Fruit fly (Drosophila melanogaster) whole organism, prepupa: ENCODE results near the gene glec.

Experiments
- Blimp-1 ChIP-seq: fragments of 200-800 bp; sonication (Bioruptor generic); optimal IDR thresholded peaks from 3 replicates; lab custom pipeline; 2017; ENCODE audit warnings: missing biosample characterization, missing genetic modification characterization, mild to moderate bottlenecking, moderate library complexity, missing genetic modification reagents
- CG10631 ChIP-seq: fragments of 200-800 bp; sonication (Bioruptor generic); optimal IDR thresholded peaks from 2 replicates; lab custom pipeline; 2016; ENCODE audit warnings: missing biosample characterization, missing genetic modification characterization
- CG11294 ChIP-seq: fragments of 200-800 bp; sonication (Bioruptor generic); IDR thresholded peaks from 2 replicates; pipeline ENCODE4 v1.3.6; 2022; ENCODE audit warnings: missing biosample characterization, missing genetic modification characterization
- CG11762 ChIP-seq: fragments of 200-800 bp; sonication (Bioruptor generic); optimal IDR thresholded peaks from 3 replicates; lab custom pipeline; 2016; ENCODE audit warnings: missing biosample characterization, missing genetic modification characterization; ENCODE audit not compliant: insufficient read depth
- CG11902 ChIP-seq: fragments of 200-800 bp; sonication (Bioruptor generic); optimal IDR thresholded peaks from 3 replicates; lab custom pipeline; 2016; ENCODE audit warnings: missing biosample characterization, missing genetic modification characterization
- CG15336 ChIP-seq: fragments of 200-800 bp; sonication (Bioruptor generic); IDR thresholded peaks from 2 replicates; pipeline ENCODE4 v1.3.6; 2022; ENCODE audit warnings: missing biosample characterization, missing genetic modification characterization
- CG31627 ChIP-seq: fragments of 200-800 bp; sonication (Bioruptor generic); optimal IDR thresholded peaks from 3 replicates; lab custom pipeline; 2016; ENCODE audit warnings: missing biosample characterization, missing genetic modification characterization
- CG34406 ChIP-seq: fragments of 200-800 bp; sonication (Bioruptor generic); optimal IDR thresholded peaks from 3 replicates; lab custom pipeline; 2016; ENCODE audit warnings: missing biosample characterization, missing genetic modification characterization
- CG3919 ChIP-seq: fragments of 200-800 bp; sonication (Bioruptor generic); optimal IDR thresholded peaks from 3 replicates; lab custom pipeline; 2016; ENCODE audit warnings: missing biosample characterization, missing genetic modification characterization
- CG4318 ChIP-seq: fragments of 200-800 bp; sonication (Bioruptor generic); optimal IDR thresholded peaks from 3 replicates; lab custom pipeline; 2017; ENCODE audit warnings: missing biosample characterization, mild to moderate bottlenecking, missing genetic modification characterization
- CG6276 ChIP-seq: fragments of 200-800 bp; sonication (Bioruptor generic); optimal IDR thresholded peaks from 2 replicates; lab custom pipeline; 2017; ENCODE audit warnings: missing biosample characterization, mild to moderate bottlenecking, missing genetic modification characterization
- CG6808 ChIP-seq: fragments of 200-800 bp; sonication (Bioruptor generic); optimal IDR thresholded peaks from 3 replicates; lab custom pipeline; 2017; ENCODE audit warnings: missing biosample characterization, missing genetic modification characterization, mild to moderate bottlenecking, moderate library complexity, missing genetic modification reagents
- CG6854 ChIP-seq: fragments of 200-800 bp; sonication (Bioruptor generic); optimal IDR thresholded peaks from 2 replicates; lab custom pipeline; 2017; ENCODE audit warnings: missing biosample characterization, mild to moderate bottlenecking, missing genetic modification characterization
- CG7368 ChIP-seq: fragments of 200-800 bp; sonication (Bioruptor generic); optimal IDR thresholded peaks from 3 replicates; lab custom pipeline; 2016; ENCODE audit warnings: missing biosample characterization, missing genetic modification characterization
- CG8119 ChIP-seq: fragments of 200-800 bp; sonication (Bioruptor generic); IDR thresholded peaks from 3 replicates; pipeline ENCODE4 v1.3.6; 2022; ENCODE audit warnings: missing biosample characterization, missing genetic modification characterization
- CG8632 ChIP-seq: fragments of 200-800 bp; sonication (Bioruptor generic); optimal IDR thresholded peaks from 3 replicates; lab custom pipeline; 2016; ENCODE audit warnings: missing biosample characterization, missing genetic modification characterization
- CG9139 ChIP-seq: fragments of 200-800 bp; sonication (Bioruptor generic); optimal IDR thresholded peaks from 3 replicates; lab custom pipeline; 2017; ENCODE audit warnings: missing biosample characterization, mild to moderate bottlenecking, missing genetic modification characterization
- Eip75B ChIP-seq: fragments of 200-800 bp; sonication (Bioruptor generic); optimal IDR thresholded peaks from 3 replicates; lab custom pipeline; 2016; ENCODE audit warnings: missing biosample characterization, missing genetic modification characterization
- Eip78C ChIP-seq: fragments of 200-800 bp; sonication (Bioruptor generic); peaks from one replicate; lab custom pipeline; 2016; ENCODE audit warnings: missing biosample characterization, missing genetic modification characterization
- Eip93F ChIP-seq: fragments of 200-800 bp; sonication (Bioruptor generic); optimal IDR thresholded peaks from 2 replicates; lab custom pipeline; 2016; ENCODE audit warnings: missing biosample characterization, mild to moderate bottlenecking, missing genetic modification characterization
- Ets21C ChIP-seq: fragments of 200-800 bp; sonication (Bioruptor generic); optimal IDR thresholded peaks from 3 replicates; lab custom pipeline; 2016; ENCODE audit warnings: missing biosample characterization, missing genetic modification characterization
- Ets96B ChIP-seq: fragments of 200-800 bp; optimal IDR thresholded peaks from 2 replicates; lab custom pipeline; 2019; ENCODE audit warnings: missing biosample characterization, mild to moderate bottlenecking, missing genetic modification characterization, moderate library complexity
- Hr38 ChIP-seq: sonication (Bioruptor generic); optimal IDR thresholded peaks from 2 replicates; lab custom pipeline; 2016; ENCODE audit warnings: missing biosample characterization, missing genetic modification characterization
- Hr39 ChIP-seq: fragments of 200-800 bp; sonication (Bioruptor generic); optimal IDR thresholded peaks from 2 replicates; lab custom pipeline; 2016; ENCODE audit warnings: missing biosample characterization, missing genetic modification characterization
- Hr4 ChIP-seq: fragments of 200-800 bp; sonication (Bioruptor generic); optimal IDR thresholded peaks from 3 replicates; lab custom pipeline; 2016; ENCODE audit warnings: missing biosample characterization, missing genetic modification characterization
- Lpt ChIP-seq: fragments of 200-800 bp; sonication (Bioruptor generic); optimal IDR thresholded peaks from 3 replicates; lab custom pipeline; 2016; ENCODE audit warnings: missing biosample characterization, missing genetic modification characterization
- OdsH ChIP-seq: fragments of 200-800 bp; sonication (Bioruptor generic); optimal IDR thresholded peaks from 3 replicates; lab custom pipeline; 2016; ENCODE audit warnings: missing biosample characterization, missing genetic modification characterization
- Smox ChIP-seq: fragments of 200-800 bp; sonication (Bioruptor generic); optimal IDR thresholded peaks from 3 replicates; lab custom pipeline; 2016; ENCODE audit warnings: missing biosample characterization, missing genetic modification characterization
- Sox102F ChIP-seq: fragments of 200-800 bp; sonication (Bioruptor generic); optimal IDR thresholded peaks from 2 replicates; lab custom pipeline; 2016; ENCODE audit warnings: missing biosample characterization, mild to moderate bottlenecking, missing genetic modification characterization
- Sox14 ChIP-seq: fragments of 200-800 bp; sonication (Bioruptor generic); optimal IDR thresholded peaks from 3 replicates; lab custom pipeline; 2016; ENCODE audit warnings: missing biosample characterization, missing genetic modification characterization
- Sox15 ChIP-seq: fragments of 200-800 bp; sonication (Bioruptor generic); optimal IDR thresholded peaks from 3 replicates; lab custom pipeline; 2016; ENCODE audit warnings: missing biosample characterization, missing genetic modification characterization
- achi ChIP-seq: fragments of 200-800 bp; sonication (Bioruptor generic); optimal IDR thresholded peaks from 3 replicates; lab custom pipeline; 2016; ENCODE audit warnings: missing biosample characterization, missing genetic modification characterization
- acj6 ChIP-seq: fragments of 200-800 bp; sonication (Bioruptor generic); optimal IDR thresholded peaks from 3 replicates; lab custom pipeline; 2016; ENCODE audit warnings: missing biosample characterization, missing genetic modification characterization
- cyc ChIP-seq: fragments of 200-800 bp; sonication (Bioruptor generic); optimal IDR thresholded peaks from 3 replicates; lab custom pipeline; 2016; ENCODE audit warnings: missing biosample characterization, missing genetic modification characterization
- dac ChIP-seq: fragments of 200-800 bp; sonication (Bioruptor generic); optimal IDR thresholded peaks from 2 replicates; lab custom pipeline; 2017; ENCODE audit warnings: missing biosample characterization, mild to moderate bottlenecking, missing genetic modification characterization
- esn ChIP-seq: fragments of 200-800 bp; sonication (Bioruptor generic); optimal IDR thresholded peaks from 2 replicates; lab custom pipeline; 2016; ENCODE audit warnings: missing biosample characterization, mild to moderate bottlenecking, missing genetic modification characterization, moderate library complexity
- fd85E ChIP-seq: fragments of 200-800 bp; sonication (Bioruptor generic); optimal IDR thresholded peaks from 3 replicates; lab custom pipeline; 2016; ENCODE audit warnings: missing biosample characterization, missing genetic modification characterization
- lz ChIP-seq: fragments of 200-800 bp; sonication (Bioruptor generic); optimal IDR thresholded peaks from 3 replicates; lab custom pipeline; 2016; ENCODE audit warnings: missing biosample characterization, missing genetic modification characterization
- net ChIP-seq: fragments of 200-800 bp; sonication (Bioruptor generic); optimal IDR thresholded peaks from 3 replicates; lab custom pipeline; 2016; ENCODE audit warnings: missing biosample characterization, missing genetic modification characterization
- pdm3 ChIP-seq: fragments of 200-800 bp; sonication (Bioruptor generic); optimal IDR thresholded peaks from 3 replicates; lab custom pipeline; 2016; ENCODE audit warnings: missing biosample characterization, missing genetic modification characterization
- spab ChIP-seq: fragments of 200-800 bp; sonication (Bioruptor generic); optimal IDR thresholded peaks from 2 replicates; lab custom pipeline; 2017; ENCODE audit warnings: missing biosample characterization, mild to moderate bottlenecking, missing genetic modification characterization, missing genetic modification reagents
- svp ChIP-seq: fragments of 200-800 bp; sonication (Bioruptor generic); peaks from one replicate; lab custom pipeline; 2016; ENCODE audit warnings: missing biosample characterization, missing genetic modification characterization
- topi ChIP-seq: fragments of 200-800 bp; sonication (Bioruptor generic); optimal IDR thresholded peaks from 3 replicates; lab custom pipeline; 2016; ENCODE audit warnings: missing biosample characterization, missing genetic modification characterization

Gene glec

dm6 chr3R:21852579-21853233 is 3.4 kb downstream of the glec start (continued):
- TF ChIP-seq Eip75B (GFP tag; lab: Kevin White, UChicago) (no peak), net (GFP tag; lab: Kevin White, UChicago) (no peak), Lpt (GFP tag; lab: Kevin White, UChicago) (peak; percentile 3), CG7368 (GFP tag; lab: Kevin White, UChicago) (no peak), CG10631 (GFP tag; lab: Kevin White, UChicago) (peak; percentile 30), acj6 (GFP tag; lab: Kevin White, UChicago) (peak; percentile 23), CG11902 (no peak), pdm3 (GFP tag; lab: Kevin White, UChicago) (peak; percentile 27), Sox14 (peak; percentile 60), CG3919 (GFP tag; lab: Kevin White, UChicago) (peak; percentile 13), Eip93F (no peak), CG8632 (GFP tag; lab: Kevin White, UChicago) (no peak), fd85E (GFP tag; lab: Kevin White, UChicago) (no peak), Sox102F (GFP tag; lab: Kevin White, UChicago) (no peak), Hr38 (GFP tag; lab: Kevin White, UChicago) (no peak), Ets21C (GFP tag; lab: Kevin White, UChicago) (no peak), CG11762 (no peak), cyc (GFP tag; lab: Kevin White, UChicago) (no peak), Hr4 (GFP tag; lab: Kevin White, UChicago) (peak; percentile 11), OdsH (GFP tag; lab: Kevin White, UChicago) (no peak), CG9139 (GFP tag; lab: Kevin White, UChicago) (no peak), Sox15 (GFP tag; lab: Kevin White, UChicago) (no peak), Ets96B (tag; lab: Kevin White, UChicago) (peak; percentile 30)
- TF ChIP-seq, all 60 proteins: peak for 23

DNA sequence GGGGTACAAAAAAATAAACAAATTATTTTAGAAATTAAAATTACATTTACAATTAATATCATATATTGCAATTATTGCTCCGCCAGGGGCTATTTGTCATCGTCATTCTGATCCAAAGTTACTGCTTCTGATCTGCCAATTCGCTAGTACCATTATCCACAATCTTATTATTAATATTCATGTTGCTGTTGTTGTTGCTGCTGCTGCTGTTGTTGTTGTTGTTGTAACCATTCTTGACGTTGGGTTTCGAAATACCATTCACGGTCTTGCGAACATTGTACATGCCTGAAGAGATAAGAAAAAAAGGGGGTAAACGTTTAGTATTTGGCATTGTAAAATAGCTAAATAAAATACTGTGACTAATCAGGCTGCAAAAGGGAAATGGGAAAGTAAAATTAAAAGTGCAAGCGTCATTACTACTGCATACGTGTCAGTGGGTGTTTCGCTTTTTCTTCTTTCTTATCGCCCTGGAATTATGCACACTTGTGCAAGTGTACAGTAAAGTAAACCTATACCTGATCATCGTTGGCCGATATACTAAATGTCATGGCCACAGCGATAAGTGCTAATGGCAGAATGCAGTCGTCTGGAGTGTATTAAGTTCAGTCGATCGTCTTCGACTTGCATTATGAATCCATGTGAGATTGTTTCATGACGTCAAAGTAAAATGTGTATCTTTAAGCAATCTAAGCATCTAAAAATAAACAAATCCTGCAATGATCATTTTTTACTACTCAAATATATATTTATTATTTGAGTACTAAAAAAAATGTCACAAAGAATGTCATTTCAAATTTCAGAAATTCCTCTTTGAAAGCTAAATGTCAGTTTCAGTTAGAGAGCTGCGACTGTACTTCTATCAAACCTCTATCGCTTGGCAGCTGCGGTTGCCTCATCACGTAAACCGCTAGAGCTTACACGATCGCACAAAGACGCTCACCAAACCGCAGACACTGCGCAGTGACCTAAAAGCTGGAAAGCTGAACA is 4.2 kb downstream of the glec start:
- TF ChIP-seq CG11762 (no peak), Eip78C (GFP tag; lab: Kevin White, UChicago) (peak; percentile 8), svp (GFP tag; lab: Kevin White, UChicago) (peak; percentile 86)

DNA sequence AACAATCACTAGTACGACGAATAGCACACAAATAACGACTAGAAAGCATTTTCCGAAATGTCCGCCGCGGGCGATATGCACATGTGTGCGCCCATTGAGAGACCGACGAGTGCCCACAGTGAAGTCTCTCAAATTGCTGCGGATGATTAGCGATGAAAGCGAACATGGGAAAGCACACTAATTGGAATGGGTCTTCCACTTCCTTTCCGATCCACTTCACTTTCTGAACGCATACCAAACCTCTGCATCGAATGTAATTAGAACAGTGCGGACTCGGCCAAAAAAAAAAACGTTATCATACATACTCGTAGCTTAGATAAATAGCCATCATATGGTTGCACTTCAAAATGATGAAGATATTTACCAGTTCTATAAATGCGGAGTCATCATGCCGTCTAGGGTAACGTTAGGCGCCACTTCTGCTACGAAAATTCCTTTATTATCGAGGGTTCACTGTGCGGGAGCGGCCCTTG is 6.0 kb downstream of the glec start:
- TF ChIP-seq CG15336 (peak; percentile 53), dac (GFP tag; lab: Kevin White, UChicago) (peak; percentile 9), spab (GFP tag; lab: Kevin White, UChicago) (peak; percentile 1), CG6854 (GFP tag; lab: Kevin White, UChicago) (no peak), CG10631 (GFP tag; lab: Kevin White, UChicago) (peak; percentile 41), CG31627 (GFP tag; lab: Kevin White, UChicago) (peak; percentile 36), Hr39 (GFP tag; lab: Kevin White, UChicago) (peak; percentile 5), Hr38 (GFP tag; lab: Kevin White, UChicago) (no peak), acj6 (GFP tag; lab: Kevin White, UChicago) (no peak), Sox15 (GFP tag; lab: Kevin White, UChicago) (no peak), esn (peak; percentile 42), Sox102F (GFP tag; lab: Kevin White, UChicago) (no peak), Smox (GFP tag; lab: Kevin White, UChicago) (no peak), Hr4 (GFP tag; lab: Kevin White, UChicago) (peak; percentile 65), CG6808 (GFP tag; lab: Kevin White, UChicago) (peak; percentile 34), CG11902 (no peak), CG4318 (GFP tag; lab: Kevin White, UChicago) (peak; percentile 13), cyc (GFP tag; lab: Kevin White, UChicago) (no peak), CG34406 (no peak), lz (GFP tag; lab: Kevin White, UChicago) (peak; percentile 37), CG6276 (GFP tag; lab: Kevin White, UChicago) (peak; percentile 7), CG11762 (no peak), Eip78C (GFP tag; lab: Kevin White, UChicago) (peak; percentile 74), Blimp-1 (GFP tag; lab: Kevin White, UChicago) (no peak), CG8119 (GFP tag; lab: Robert Waterston, UW) (peak; percentile 64), CG7368 (GFP tag; lab: Kevin White, UChicago) (no peak), Eip75B (GFP tag; lab: Kevin White, UChicago) (peak; percentile 35), achi (GFP tag; lab: Kevin White, UChicago) (peak; percentile 56), topi (GFP tag; lab: Kevin White, UChicago) (peak; percentile 10), CG11294 (GFP tag; lab: Robert Waterston, UW) (peak; percentile 51; the same call in 1 of the 2 replicates)
